Worm (Caenorhabditis elegans) whole organism, early embryonic: ENCODE data around the gene F44B9.8.

Experiments used
- B0310.2 ChIP-seq: sonication (generic microtip); optimal IDR thresholded peaks from 2 replicates; lab custom pipeline; 2016; ENCODE audit warnings: mild to moderate bottlenecking, missing genetic modification characterization, missing compliant biosample characterization
- F13C5.2 ChIP-seq: sonication (generic microtip); optimal IDR thresholded peaks from 2 replicates; lab custom pipeline; 2017; ENCODE audit warnings: mild to moderate bottlenecking, missing genetic modification characterization, inconsistent platforms, missing compliant biosample characterization
- aly-1 ChIP-seq: sonication (generic microtip); optimal IDR thresholded peaks from 2 replicates; lab custom pipeline; 2016; ENCODE audit warnings: missing genetic modification characterization, missing compliant biosample characterization
- ama-1 ChIP-seq: fragments of 150-350 bp; optimal IDR thresholded peaks from 2 replicates; lab custom pipeline; 2014
- ceh-13 ChIP-seq: fragments of 200-800 bp; sonication (Bioruptor generic); optimal IDR thresholded peaks from 2 replicates; lab custom pipeline; 2018; ENCODE audit warnings: mild to moderate bottlenecking, missing genetic modification characterization, missing compliant biosample characterization
- ceh-36 ChIP-seq: sonication (generic microtip); optimal IDR thresholded peaks from 2 replicates; lab custom pipeline; 2016; ENCODE audit warnings: missing genetic modification characterization, inconsistent platforms, missing compliant biosample characterization
- ets-7 ChIP-seq: sonication (generic microtip); optimal IDR thresholded peaks from 2 replicates; lab custom pipeline; 2016; ENCODE audit warnings: missing genotype, missing genetic modification characterization, missing compliant biosample characterization
- flt-1 ChIP-seq: fragments of 200-800 bp; sonication (Bioruptor generic); IDR thresholded peaks from 2 replicates; pipeline ENCODE4 v1.3.6; 2022; ENCODE audit warnings: missing genetic modification characterization, missing compliant biosample characterization
- hmbx-1 ChIP-seq: sonication (generic microtip); optimal IDR thresholded peaks from 2 replicates; lab custom pipeline; 2016; ENCODE audit warnings: mild to moderate bottlenecking, missing genetic modification characterization, missing compliant biosample characterization
- hmg-4 ChIP-seq: fragments of 200-800 bp; sonication (Bioruptor generic); optimal IDR thresholded peaks from 2 replicates; lab custom pipeline; 2018; ENCODE audit warnings: mild to moderate bottlenecking, missing genetic modification characterization, missing compliant biosample characterization
- hnd-1 ChIP-seq: sonication (generic microtip); optimal IDR thresholded peaks from 2 replicates; lab custom pipeline; 2016; ENCODE audit warnings: missing genetic modification characterization, missing compliant biosample characterization
- pes-1 ChIP-seq: fragments of 200-800 bp; sonication (Bioruptor generic); IDR thresholded peaks from 2 replicates; pipeline ENCODE4 v1.3.6; 2022; ENCODE audit warnings: missing genetic modification reagents, missing genetic modification characterization, missing compliant biosample characterization
- scrt-1 ChIP-seq: fragments of 200-800 bp; sonication (Bioruptor generic); IDR thresholded peaks from 2 replicates; pipeline ENCODE4 v1.3.6; 2022; ENCODE audit warnings: missing genetic modification characterization, missing compliant biosample characterization
- sea-1 ChIP-seq: fragments of 200-800 bp; sonication (Bioruptor generic); conservative IDR thresholded peaks from 2 replicates; pipeline ENCODE4 v1.3.6; 2022; ENCODE audit warnings: missing genetic modification characterization, missing compliant biosample characterization
- tbx-11 ChIP-seq: fragments of 200-800 bp; sonication (Bioruptor generic); IDR thresholded peaks from 2 replicates; pipeline ENCODE4 v1.3.6; 2022; ENCODE audit warnings: missing genetic modification characterization, missing compliant biosample characterization
- tbx-37 ChIP-seq: fragments of 200-800 bp; sonication (Bioruptor generic); conservative IDR thresholded peaks from 2 replicates; pipeline ENCODE4 v1.3.6; 2022; ENCODE audit warnings: missing genetic modification reagents, missing genetic modification characterization, missing compliant biosample characterization
- tra-4 ChIP-seq: sonication (generic microtip); optimal IDR thresholded peaks from 2 replicates; lab custom pipeline; 2017; ENCODE audit warnings: missing genetic modification characterization, missing compliant biosample characterization

The F44B9.8 gene

DNA sequence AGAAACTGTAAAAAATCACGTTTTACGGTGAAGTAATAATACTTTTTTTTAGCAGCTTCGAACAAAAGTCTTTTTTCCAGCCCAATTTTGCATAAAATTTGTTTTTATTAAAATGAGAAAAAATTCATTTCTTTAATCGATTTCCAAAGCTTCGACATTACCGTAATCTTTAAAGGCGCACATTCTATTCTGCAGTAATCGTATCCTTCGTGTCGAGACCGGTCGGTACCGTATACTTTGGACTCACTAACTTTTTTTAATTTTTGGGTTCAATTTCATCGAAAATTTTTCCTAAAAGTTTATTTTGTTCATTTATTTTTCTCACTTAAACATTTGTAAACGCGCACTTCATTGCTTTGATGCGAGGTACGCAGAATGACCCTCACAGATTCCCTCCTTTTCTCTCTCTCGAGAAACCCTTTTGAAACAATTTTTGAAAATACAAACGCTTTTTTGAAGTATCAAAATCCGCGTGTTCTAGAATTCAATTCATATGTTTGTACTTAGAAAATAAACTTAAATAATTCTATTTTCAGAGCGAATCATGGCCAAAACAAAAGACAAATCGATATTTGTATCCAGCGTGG lies 42.8 kb downstream of the F44B9.8 start, which contains the start of gene hrpk-2:
TSS of gene hrpk-2 (plus strand) at position 537 of the 587 bp plus-strand sequence.
- TF ChIP-seq hmg-4 (GFP tag; lab: Kevin White, UChicago) (no peak), sea-1 (no peak), flt-1 (GFP tag; lab: Robert Waterston, UW) (no peak), ceh-13 (no peak), pes-1 (GFP tag; lab: Robert Waterston, UW) (no peak), ets-7 (tag; lab: Kevin White, UChicago) (no peak), ceh-36 (tag; lab: Kevin White, UChicago) (no peak), hmbx-1 (tag; lab: Kevin White, UChicago) (no peak), aly-1 (tag; lab: Kevin White, UChicago) (no peak), F13C5.2 (tag; lab: Kevin White, UChicago) (no peak), ama-1 (lab: Kevin White, UChicago) (no peak), tra-4 (no peak), scrt-1 (no peak), tbx-11 (GFP tag; lab: Robert Waterston, UW) (no peak), tbx-37 (GFP tag; lab: Robert Waterston, UW) (no peak), hnd-1 (tag; lab: Kevin White, UChicago) (no peak), B0310.2 (tag; lab: Kevin White, UChicago) (no peak)

DNA sequence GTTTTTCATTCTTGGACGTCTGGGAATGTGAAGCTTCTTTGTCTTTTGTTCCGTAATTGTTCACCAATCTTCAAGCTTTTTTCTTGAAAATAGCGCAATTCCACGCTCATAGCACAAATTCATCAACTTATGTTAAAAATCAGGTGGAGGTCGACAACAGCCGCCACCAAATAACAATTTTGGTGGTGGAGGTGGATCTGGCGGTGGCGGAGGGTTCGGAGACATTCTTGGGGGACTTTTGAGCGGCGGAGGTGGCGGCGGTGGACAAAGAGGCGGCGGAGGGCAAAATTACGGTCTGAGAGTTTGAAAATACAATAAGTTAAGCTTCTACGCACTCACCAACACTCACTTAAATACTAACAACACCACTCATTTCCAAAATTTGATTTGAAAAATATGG lies 47.5 kb downstream of the F44B9.8 start:
- TF ChIP-seq pes-1 (GFP tag; lab: Robert Waterston, UW) (no peak), ceh-36 (tag; lab: Kevin White, UChicago) (no peak), ceh-13 (no peak), ets-7 (tag; lab: Kevin White, UChicago) (no peak), hnd-1 (tag; lab: Kevin White, UChicago) (no peak), tra-4 (no peak), flt-1 (GFP tag; lab: Robert Waterston, UW) (no peak), tbx-11 (GFP tag; lab: Robert Waterston, UW) (no peak), ama-1 (lab: Kevin White, UChicago) (no peak), hmbx-1 (tag; lab: Kevin White, UChicago) (no peak), sea-1 (no peak), hmg-4 (GFP tag; lab: Kevin White, UChicago) (no peak), aly-1 (tag; lab: Kevin White, UChicago) (no peak), scrt-1 (no peak), F13C5.2 (tag; lab: Kevin White, UChicago) (no peak), B0310.2 (tag; lab: Kevin White, UChicago) (no peak), tbx-37 (GFP tag; lab: Robert Waterston, UW) (no peak)

DNA sequence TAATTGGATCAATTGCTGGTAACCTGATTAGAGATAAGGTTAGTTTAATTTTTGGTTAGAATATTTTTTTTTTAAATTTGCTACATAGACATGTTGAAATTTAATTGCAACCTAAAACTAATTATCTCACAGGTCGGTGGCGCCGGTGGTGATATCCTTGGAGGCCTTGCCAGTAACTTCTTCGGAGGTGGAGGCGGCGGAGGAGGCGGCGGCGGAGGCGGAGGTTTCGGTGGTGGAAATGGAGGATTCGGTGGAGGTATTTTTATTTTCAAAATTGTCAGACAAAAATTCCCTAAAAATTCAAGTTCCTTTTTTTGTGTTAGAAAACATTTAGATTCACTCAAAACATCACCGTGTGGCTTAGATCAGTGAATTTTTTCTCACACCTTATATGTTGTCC lies 48.2 kb downstream of the F44B9.8 start:
- TF ChIP-seq tbx-37 (GFP tag; lab: Robert Waterston, UW), result no peak
- no peak for TF ChIP-seq tbx-11 (GFP tag; lab: Robert Waterston, UW)

DNA sequence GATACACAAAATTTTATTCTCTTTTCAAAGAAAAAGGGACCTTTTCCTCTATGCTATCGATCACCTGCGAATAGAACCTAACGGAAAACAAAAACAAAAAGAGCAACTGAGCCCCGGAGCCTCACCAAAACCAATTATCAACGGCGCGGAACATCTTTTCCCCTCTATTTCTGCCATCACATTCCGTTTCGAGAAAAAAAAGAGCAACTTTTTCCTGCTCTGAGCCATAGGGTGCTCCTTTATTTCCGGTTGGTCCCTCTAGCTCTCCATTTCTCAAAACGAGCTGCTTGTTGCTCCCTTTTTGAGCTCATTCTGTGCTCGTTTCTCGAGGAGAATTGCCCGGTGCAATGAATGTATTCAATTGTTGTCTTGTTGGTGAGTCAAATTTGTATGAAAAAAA lies 49.8 kb downstream of the F44B9.8 start, which contains the start of gene clp-1:
TSS of gene clp-1 (plus strand) at position 301 of the 400 bp plus-strand sequence.
- no peak for TF ChIP-seq pes-1 (GFP tag; lab: Robert Waterston, UW)
- TF ChIP-seq sea-1, result no peak
- no peak for TF ChIP-seq ceh-13
- TF ChIP-seq scrt-1, result no peak
- TF ChIP-seq hmbx-1 (tag; lab: Kevin White, UChicago), result no peak
- no peak for TF ChIP-seq ets-7 (tag; lab: Kevin White, UChicago)
- no peak for TF ChIP-seq tbx-37 (GFP tag; lab: Robert Waterston, UW)
- no peak for TF ChIP-seq hmg-4 (GFP tag; lab: Kevin White, UChicago)
- TF ChIP-seq aly-1 (tag; lab: Kevin White, UChicago), result no peak
- TF ChIP-seq ama-1 (lab: Kevin White, UChicago), result no peak
- TF ChIP-seq F13C5.2 (tag; lab: Kevin White, UChicago), result no peak
- no peak for TF ChIP-seq hnd-1 (tag; lab: Kevin White, UChicago)
- no peak for TF ChIP-seq tbx-11 (GFP tag; lab: Robert Waterston, UW)
- no peak for TF ChIP-seq tra-4
- TF ChIP-seq ceh-36 (tag; lab: Kevin White, UChicago), result no peak
- TF ChIP-seq B0310.2 (tag; lab: Kevin White, UChicago), result no peak
- no peak for TF ChIP-seq flt-1 (GFP tag; lab: Robert Waterston, UW)

DNA sequence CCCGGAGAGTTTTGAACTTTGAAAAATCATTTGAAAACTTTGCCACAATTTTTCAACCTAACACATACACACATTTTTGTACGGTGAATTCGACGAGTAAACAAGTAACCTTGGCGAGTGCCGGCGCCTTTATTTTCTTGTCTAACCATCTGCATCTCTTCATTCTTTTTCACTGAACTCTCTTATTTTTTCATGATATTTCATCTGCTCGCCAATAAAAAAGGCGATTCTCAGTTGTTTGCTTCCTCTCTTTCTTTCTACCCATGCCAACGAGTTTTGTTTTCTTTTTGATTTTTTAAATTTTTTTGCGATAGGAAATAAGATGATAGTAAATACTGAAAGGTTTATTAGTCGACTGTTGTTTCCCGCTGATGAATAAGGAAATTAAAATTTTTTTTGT lies 50.7 kb downstream of the F44B9.8 start:
- TF ChIP-seq F13C5.2 (tag; lab: Kevin White, UChicago) (no peak), sea-1 (no peak), flt-1 (GFP tag; lab: Robert Waterston, UW) (no peak), hmbx-1 (tag; lab: Kevin White, UChicago) (no peak), pes-1 (GFP tag; lab: Robert Waterston, UW) (no peak), aly-1 (tag; lab: Kevin White, UChicago) (no peak), scrt-1 (no peak), tbx-37 (GFP tag; lab: Robert Waterston, UW) (no peak), ama-1 (lab: Kevin White, UChicago) (no peak), tbx-11 (GFP tag; lab: Robert Waterston, UW) (no peak), hmg-4 (GFP tag; lab: Kevin White, UChicago) (no peak), ets-7 (tag; lab: Kevin White, UChicago) (no peak), B0310.2 (tag; lab: Kevin White, UChicago) (no peak), tra-4 (no peak), ceh-13 (no peak), ceh-36 (tag; lab: Kevin White, UChicago) (no peak), hnd-1 (tag; lab: Kevin White, UChicago) (no peak)

DNA sequence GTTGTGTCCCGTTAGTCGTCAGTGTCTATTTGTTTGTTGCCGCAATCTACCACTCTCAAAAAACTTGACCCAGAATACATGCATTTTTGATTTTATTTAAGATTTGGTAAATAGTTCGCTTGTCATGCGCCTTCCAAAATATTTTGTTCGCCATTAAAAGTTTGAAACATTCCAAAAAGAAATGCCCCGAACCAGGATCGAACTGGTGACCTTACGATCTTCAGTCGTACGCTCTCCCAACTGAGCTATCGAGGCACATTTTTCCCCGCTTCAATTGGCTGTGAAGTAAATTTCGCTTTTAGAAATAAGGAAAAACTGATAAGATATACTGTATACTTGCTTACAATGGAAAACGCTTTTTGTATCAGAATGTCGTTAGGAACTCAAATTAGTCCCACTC lies 51.2 kb downstream of the F44B9.8 start:
- no peak for TF ChIP-seq scrt-1
- TF ChIP-seq hnd-1 (tag; lab: Kevin White, UChicago), result no peak
- TF ChIP-seq tbx-11 (GFP tag; lab: Robert Waterston, UW), result no peak
- no peak for TF ChIP-seq tbx-37 (GFP tag; lab: Robert Waterston, UW)
- no peak for TF ChIP-seq flt-1 (GFP tag; lab: Robert Waterston, UW)
- TF ChIP-seq B0310.2 (tag; lab: Kevin White, UChicago), result no peak
- no peak for TF ChIP-seq ceh-36 (tag; lab: Kevin White, UChicago)
- no peak for TF ChIP-seq ama-1 (lab: Kevin White, UChicago)
- TF ChIP-seq hmbx-1 (tag; lab: Kevin White, UChicago), result no peak
- TF ChIP-seq hmg-4 (GFP tag; lab: Kevin White, UChicago), result no peak
- TF ChIP-seq ets-7 (tag; lab: Kevin White, UChicago), result no peak
- no peak for TF ChIP-seq aly-1 (tag; lab: Kevin White, UChicago)
- no peak for TF ChIP-seq tra-4
- no peak for TF ChIP-seq F13C5.2 (tag; lab: Kevin White, UChicago)
- TF ChIP-seq ceh-13, result no peak
- no peak for TF ChIP-seq pes-1 (GFP tag; lab: Robert Waterston, UW)
- no peak for TF ChIP-seq sea-1
